Fruit fly (Drosophila melanogaster) whole organism, adult: ENCODE measurements around the gene Blm.

Experiments used
- CG11617 ChIP-seq: fragments of 200-800 bp; sonication (Bioruptor generic); optimal IDR thresholded peaks from 2 replicates; lab custom pipeline; 2017; ENCODE audit warnings: mild to moderate bottlenecking, missing biosample characterization, missing genetic modification reagents, missing genetic modification characterization
- CG12768 ChIP-seq: fragments of 200-800 bp; sonication (Bioruptor generic); optimal IDR thresholded peaks from 2 replicates; lab custom pipeline; 2017; ENCODE audit warnings: missing biosample characterization, missing genetic modification characterization, mild to moderate bottlenecking, moderate library complexity, missing genetic modification reagents
- CG14711 ChIP-seq: fragments of 200-800 bp; sonication (Bioruptor generic); optimal IDR thresholded peaks from 2 replicates; lab custom pipeline; 2018; ENCODE audit warnings: missing biosample characterization, mild to moderate bottlenecking, missing genetic modification characterization, moderate library complexity
- CG1620 ChIP-seq: fragments of 200-800 bp; sonication (Bioruptor generic); optimal IDR thresholded peaks from 2 replicates; lab custom pipeline; 2016; ENCODE audit warnings: missing biosample characterization, missing genetic modification characterization
- CG33017 ChIP-seq: fragments of 200-800 bp; sonication (Bioruptor generic); optimal IDR thresholded peaks from 2 replicates; lab custom pipeline; 2018; ENCODE audit warnings: missing biosample characterization, mild to moderate bottlenecking, missing genetic modification characterization, moderate library complexity
- CG5204 ChIP-seq: fragments of 200-800 bp; sonication (Bioruptor generic); optimal IDR thresholded peaks from 2 replicates; lab custom pipeline; 2016; ENCODE audit warnings: missing biosample characterization, missing genetic modification characterization
- CG7045 ChIP-seq: fragments of 200-800 bp; sonication (Bioruptor generic); optimal IDR thresholded peaks from 2 replicates; lab custom pipeline; 2017; ENCODE audit warnings: missing biosample characterization, mild to moderate bottlenecking, missing genetic modification characterization
- CG7101 ChIP-seq: fragments of 200-800 bp; sonication (Bioruptor generic); optimal IDR thresholded peaks from 2 replicates; lab custom pipeline; 2018; ENCODE audit warnings: missing biosample characterization, mild to moderate bottlenecking, missing genetic modification characterization, moderate library complexity
- Clk ChIP-seq: fragments of 200-800 bp; sonication (Bioruptor generic); optimal IDR thresholded peaks from 2 replicates; lab custom pipeline; 2017; ENCODE audit warnings: missing biosample characterization, missing genetic modification characterization
- Crg-1 ChIP-seq: fragments of 200-800 bp; sonication (Bioruptor generic); optimal IDR thresholded peaks from 2 replicates; lab custom pipeline; 2016; ENCODE audit warnings: missing biosample characterization, missing genetic modification characterization
- Hr96 ChIP-seq: fragments of 200-800 bp; sonication (Bioruptor generic); optimal IDR thresholded peaks from 2 replicates; lab custom pipeline; 2016; ENCODE audit warnings: missing biosample characterization, missing genetic modification characterization
- Mnt ChIP-seq: fragments of 200-800 bp; sonication (Bioruptor generic); optimal IDR thresholded peaks from 2 replicates; lab custom pipeline; 2016; ENCODE audit warnings: missing biosample characterization, mild to moderate bottlenecking, missing genetic modification characterization
- bab1 ChIP-seq: fragments of 200-800 bp; sonication (Bioruptor generic); optimal IDR thresholded peaks from 3 replicates; lab custom pipeline; 2019; ENCODE audit warnings: missing biosample characterization, mild to moderate bottlenecking, missing genetic modification characterization, moderate library complexity
- cic ChIP-seq: fragments of 200-800 bp; sonication (Bioruptor generic); optimal IDR thresholded peaks from 2 replicates; lab custom pipeline; 2017; ENCODE audit warnings: missing biosample characterization, mild to moderate bottlenecking, missing genetic modification characterization, moderate library complexity
- cnc ChIP-seq, 2 experiments: fragments of >200 bp; optimal IDR thresholded peaks; 2 replicates each; lab custom pipeline; 2017
- kay ChIP-seq: fragments of 200-800 bp; sonication (Bioruptor generic); peaks from one replicate; lab custom pipeline; 2016; ENCODE audit warnings: missing biosample characterization, missing genetic modification characterization, borderline replicate concordance
- ovo ChIP-seq: fragments of 200-800 bp; sonication (Bioruptor generic); optimal IDR thresholded peaks from 2 replicates; lab custom pipeline; 2016; ENCODE audit warnings: missing biosample characterization, missing genetic modification characterization
- pad ChIP-seq: fragments of 200-800 bp; sonication (Bioruptor generic); optimal IDR thresholded peaks from 3 replicates; lab custom pipeline; 2017; ENCODE audit warnings: missing biosample characterization, missing genetic modification characterization, mild to moderate bottlenecking, moderate library complexity, missing genetic modification reagents
- tj ChIP-seq: fragments of 200-800 bp; sonication (Bioruptor generic); optimal IDR thresholded peaks from 3 replicates; lab custom pipeline; 2017; ENCODE audit warnings: missing biosample characterization, mild to moderate bottlenecking, missing genetic modification characterization, moderate library complexity
- toe ChIP-seq: fragments of 200-800 bp; sonication (Bioruptor generic); optimal IDR thresholded peaks from 2 replicates; lab custom pipeline; 2016; ENCODE audit warnings: missing biosample characterization, missing genetic modification characterization

The Blm gene

DNA sequence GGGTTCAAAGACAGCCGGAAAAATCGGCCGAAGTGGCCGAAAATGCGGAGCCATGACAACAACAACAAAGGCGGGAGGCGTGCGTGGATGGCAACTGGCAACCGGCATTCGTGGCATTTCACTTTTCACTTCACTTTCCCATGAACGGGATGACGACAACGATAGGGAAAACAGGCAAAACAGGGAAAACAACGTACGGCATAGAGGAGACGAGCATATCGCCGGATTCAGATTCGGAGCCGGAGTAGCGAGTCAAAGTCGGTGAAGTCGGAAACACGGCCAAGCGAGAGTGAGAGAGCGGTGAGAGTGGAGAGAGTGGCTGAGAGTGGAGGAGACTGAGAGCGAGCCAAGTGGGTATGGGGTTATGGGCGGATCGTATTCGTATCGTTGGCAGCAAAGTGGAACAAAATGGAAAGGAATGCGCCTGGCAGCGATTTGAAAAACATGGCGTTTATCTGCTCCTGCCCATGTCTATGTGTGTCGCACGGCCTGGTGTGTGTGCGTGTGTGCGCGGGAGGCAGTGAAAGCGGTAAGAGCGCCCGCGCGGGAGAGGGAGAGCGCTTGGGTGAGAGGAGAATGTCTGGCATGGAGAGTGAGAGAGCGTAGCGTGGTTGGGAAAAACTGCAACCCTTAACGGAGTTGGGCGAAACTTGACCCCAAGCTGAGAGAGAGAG, 31.9 kb upstream of the Blm start:
- TF ChIP-seq CG11617 (GFP tag; lab: Kevin White, UChicago) (no peak), Hr96 (GFP tag; lab: Kevin White, UChicago) (no peak), Clk (no peak), ovo (GFP tag; lab: Kevin White, UChicago) (no peak), CG33017 (no peak), Mnt (no peak)

DNA sequence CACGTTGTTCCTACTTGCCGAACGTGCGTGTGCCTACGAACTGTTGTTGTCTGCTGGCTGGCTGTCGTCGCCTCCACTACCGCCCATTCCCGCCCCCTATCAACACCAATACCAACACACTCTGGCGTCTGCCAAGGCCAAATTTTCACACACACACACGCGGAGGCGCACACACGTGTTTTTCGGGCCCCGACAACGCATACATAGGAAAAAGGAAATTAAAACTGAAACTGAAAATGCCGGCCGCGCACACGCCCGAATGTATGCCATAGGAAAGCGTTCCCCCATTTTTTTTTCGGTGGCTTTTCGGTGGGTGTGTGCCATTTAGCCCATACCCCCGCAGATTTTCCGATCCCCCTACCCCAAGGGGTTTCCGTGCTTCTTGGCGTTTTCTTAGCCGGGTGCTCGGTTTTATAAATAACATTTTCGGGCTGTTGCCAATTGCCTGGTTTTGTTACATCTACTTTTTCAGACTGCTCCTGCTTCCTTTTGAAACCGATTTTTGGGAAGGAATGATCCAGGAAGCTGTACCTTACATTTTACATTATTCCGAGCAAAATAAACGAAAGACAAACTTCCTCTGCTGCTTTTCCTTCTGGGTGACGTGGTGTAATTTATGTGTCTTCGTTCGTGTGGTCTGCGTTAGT, 30.7 kb upstream of the Blm start:
- TF ChIP-seq Mnt = peak; percentile 20
- peak; percentile 13 for TF ChIP-seq kay (GFP tag; lab: Kevin White, UChicago)
- TF ChIP-seq cnc (optimal IDR thresholded peaks at IDR 0.05; lab: Kevin White, UChicago) = no peak

DNA sequence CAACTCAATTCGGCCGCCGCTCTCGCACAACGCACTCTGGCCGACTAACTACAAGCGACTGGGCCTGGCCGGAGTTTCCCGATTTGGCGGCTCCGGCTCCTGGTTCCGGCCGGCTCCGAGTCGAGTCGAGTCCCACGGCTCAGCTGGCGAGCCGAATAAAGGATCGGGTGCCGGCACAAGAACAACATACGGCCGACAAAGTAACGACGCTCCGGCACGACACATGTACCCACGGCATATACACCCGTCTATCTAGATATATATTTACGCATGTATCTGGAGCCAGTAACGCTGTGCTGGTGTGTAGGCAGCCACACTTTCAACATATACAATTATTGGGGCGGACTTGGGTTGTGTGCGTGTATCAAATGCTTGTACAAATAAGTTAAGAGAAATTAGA, 29.9 kb upstream of the Blm start:
- TF ChIP-seq CG7101 (tag; lab: Kevin White, UChicago) (no peak), toe (GFP tag; lab: Kevin White, UChicago) (no peak), Crg-1 (no peak), CG1620 (no peak), CG11617 (GFP tag; lab: Kevin White, UChicago) (no peak)

DNA sequence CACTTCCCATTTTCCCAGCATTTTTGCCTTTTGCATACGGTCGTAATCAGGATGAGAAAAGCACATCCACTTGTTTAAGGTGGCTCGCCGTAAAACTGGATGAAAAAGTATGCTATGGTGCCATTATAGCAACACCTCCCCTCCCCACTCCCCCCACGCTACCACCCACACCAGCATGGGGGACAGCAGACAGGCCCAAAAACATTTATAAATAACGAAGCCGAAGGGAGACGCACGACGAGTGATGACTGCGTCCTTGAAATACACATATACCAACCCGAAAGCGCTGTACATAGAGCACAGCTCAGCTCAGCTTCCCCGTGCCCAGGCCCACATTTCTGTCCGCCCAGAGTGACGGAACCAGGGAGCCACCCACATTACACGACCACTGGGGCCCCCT, 29.1 kb upstream of the Blm start:
- TF ChIP-seq pad (GFP tag; lab: Kevin White, UChicago) (no peak), CG12768 (GFP tag; lab: Kevin White, UChicago) (no peak), kay (GFP tag; lab: Kevin White, UChicago) (no peak), cic (GFP tag; lab: Kevin White, UChicago) (no peak), Mnt (no peak), toe (GFP tag; lab: Kevin White, UChicago) (no peak), tj (GFP tag; lab: Kevin White, UChicago) (no peak), Crg-1 (no peak), CG14711 (tag; lab: Kevin White, UChicago) (no peak), Hr96 (GFP tag; lab: Kevin White, UChicago) (no peak), Clk (no peak), CG1620 (no peak), bab1 (no peak), CG5204 (GFP tag; lab: Kevin White, UChicago) (no peak), CG33017 (no peak), cnc (optimal IDR thresholded peaks at IDR 0.05; lab: Kevin White, UChicago) (no peak), CG11617 (GFP tag; lab: Kevin White, UChicago) (no peak), CG7045 (no peak)

DNA sequence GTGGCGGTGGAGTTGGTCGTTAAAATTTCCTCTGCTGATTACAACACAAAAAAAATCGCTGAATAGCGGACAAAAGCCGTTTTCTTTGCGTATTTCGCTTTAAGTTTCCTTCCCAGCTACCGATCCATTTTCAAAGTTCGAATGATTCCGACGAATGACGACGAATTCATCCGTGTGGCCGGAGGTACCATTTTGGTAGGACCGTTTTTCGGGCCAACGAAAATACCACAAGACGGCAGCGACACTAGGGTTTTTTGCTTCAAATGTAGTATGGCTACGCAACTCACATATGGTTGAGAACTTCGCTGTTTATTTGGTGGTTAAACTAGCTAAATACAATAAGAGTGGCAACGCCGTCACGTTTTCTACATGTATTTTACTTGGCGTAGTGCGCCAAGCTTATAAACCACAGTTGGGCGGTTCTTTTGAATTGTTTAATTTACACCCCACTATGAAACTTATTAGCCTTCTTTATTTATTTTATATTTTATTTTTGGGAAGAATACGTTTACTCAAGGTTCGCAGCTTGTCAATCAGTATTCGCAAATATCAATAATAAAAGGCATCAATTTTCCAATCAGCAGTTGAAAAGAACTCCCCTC, 22.8 kb upstream of the Blm start, which contains the start of gene Lk6:
TSS of gene Lk6 (minus strand) at position 179 of the 602 bp plus-strand sequence.
- peak; percentile 45 for TF ChIP-seq CG14711 (tag; lab: Kevin White, UChicago)
- peak; percentile 82 for TF ChIP-seq Mnt
- peak; percentile 84 for TF ChIP-seq CG33017
- TF ChIP-seq bab1 = peak; percentile 90
- peak; percentile 47 for TF ChIP-seq pad (GFP tag; lab: Kevin White, UChicago)
- peak; percentile 58 for TF ChIP-seq CG7045
- TF ChIP-seq toe (GFP tag; lab: Kevin White, UChicago) = no peak
- TF ChIP-seq CG12768 (GFP tag; lab: Kevin White, UChicago) = peak; percentile 73
- TF ChIP-seq ovo (GFP tag; lab: Kevin White, UChicago) = peak; percentile 54
- TF ChIP-seq CG7101 (tag; lab: Kevin White, UChicago) = peak; percentile 80
- peak; percentile 85 for TF ChIP-seq CG11617 (GFP tag; lab: Kevin White, UChicago)
- no peak for TF ChIP-seq Hr96 (GFP tag; lab: Kevin White, UChicago)
- no peak for TF ChIP-seq Crg-1
- TF ChIP-seq Clk = peak; percentile 9
- peak; percentile 78 for TF ChIP-seq tj (GFP tag; lab: Kevin White, UChicago)
- TF ChIP-seq kay (GFP tag; lab: Kevin White, UChicago) = peak; percentile 90
- TF ChIP-seq cnc (optimal IDR thresholded peaks at IDR 0.05; lab: Kevin White, UChicago) = no peak
- TF ChIP-seq CG5204 (GFP tag; lab: Kevin White, UChicago) = no peak
- TF ChIP-seq CG1620 = peak; percentile 59
- peak; percentile 93 for TF ChIP-seq cic (GFP tag; lab: Kevin White, UChicago)

DNA sequence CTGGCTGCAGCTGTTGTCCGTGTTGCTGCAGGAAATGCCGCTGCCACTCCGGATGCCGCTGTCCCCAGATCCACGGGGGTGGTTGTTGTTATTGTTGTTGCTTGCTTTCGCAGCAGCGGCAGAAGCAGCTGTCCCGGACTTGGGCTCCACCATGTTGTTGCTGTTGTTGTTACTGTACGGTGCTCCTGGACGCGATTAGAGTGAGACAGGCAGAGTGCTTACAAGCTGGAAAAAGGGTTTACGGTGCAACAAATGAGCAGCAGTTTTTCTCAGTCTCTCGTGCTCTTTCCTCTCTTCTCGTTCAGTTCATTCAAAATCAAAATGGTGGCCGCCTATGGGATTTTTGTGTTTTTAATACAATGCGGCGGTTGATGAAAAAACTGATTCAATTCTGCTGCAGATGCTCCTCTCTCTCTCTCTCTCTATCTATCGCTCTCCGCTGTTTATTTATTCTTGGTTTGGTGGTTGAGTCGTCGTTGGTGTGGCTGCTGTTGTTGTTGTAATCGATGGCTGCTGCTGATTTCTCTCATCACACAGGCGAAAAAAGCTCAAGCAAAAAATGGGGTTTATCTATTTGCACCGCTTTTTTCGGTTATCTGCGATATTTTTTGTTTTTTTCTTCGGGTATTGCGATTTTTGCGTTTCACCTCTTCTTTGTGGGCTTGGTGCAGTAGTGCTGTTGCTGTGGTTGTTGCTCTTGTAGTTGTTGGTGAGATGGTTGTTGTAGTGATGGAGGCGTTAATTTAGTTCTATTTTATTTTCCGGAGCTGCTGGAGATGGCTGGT, 22.1 kb upstream of the Blm start:
- TF ChIP-seq kay (GFP tag; lab: Kevin White, UChicago) (no peak), CG5204 (GFP tag; lab: Kevin White, UChicago) (no peak), tj (GFP tag; lab: Kevin White, UChicago) (peak; percentile 70)
